Worm (Caenorhabditis elegans) whole organism, L1 larva: Measurements from ENCODE around the gene F28F9.2.

Source experiments
- fos-1 ChIP-seq: fragments of 150-350 bp; optimal IDR thresholded peaks from 2 replicates; lab custom pipeline; 2014; ENCODE audit warnings: missing biosample characterization, missing genetic modification characterization
- nhr-19 ChIP-seq: fragments of 200-800 bp; sonication (Bioruptor generic); conservative IDR thresholded peaks from 2 replicates; pipeline ENCODE4 v1.3.6; 2022; ENCODE audit warnings: missing genetic modification characterization, missing compliant biosample characterization
- snpc-4 ChIP-seq: fragments of 150-350 bp; optimal IDR thresholded peaks from 2 replicates; lab custom pipeline; 2014; ENCODE audit warnings: missing biosample characterization, missing genetic modification characterization
- unc-62 ChIP-seq: fragments of 150-350 bp; optimal IDR thresholded peaks from 2 replicates; lab custom pipeline; 2014; ENCODE audit warnings: missing biosample characterization, missing genetic modification reagents, missing genetic modification characterization

- TF ChIP-seq nhr-19 (GFP tag; lab: Robert Waterston, UW): peak; percentile 63
- no peak for TF ChIP-seq fos-1 (tag; lab: Kevin White, UChicago)
- TF ChIP-seq snpc-4 (tag; lab: Kevin White, UChicago): peak; percentile 62
- TF ChIP-seq unc-62: no peak
Measured at ce11 chrIV:3803252-3803651, 36.3 kb upstream of the F28F9.2 start, which contains the start of the genes algn-14 and M02B7.2.
